Worm (Caenorhabditis elegans) whole organism, L4/young adult: ENCODE results near the gene dyf-11.

Source experiments
- W03F9.2 ChIP-seq: fragments of 150-350 bp; optimal IDR thresholded peaks from 2 replicates; lab custom pipeline; 2014; ENCODE audit warnings: missing biosample characterization, missing genetic modification characterization
- dao-5 ChIP-seq: sonication (generic microtip); optimal IDR thresholded peaks from 2 replicates; lab custom pipeline; 2016; ENCODE audit warnings: missing genotype, missing genetic modification characterization, moderate library complexity, missing compliant biosample characterization
- him-1 ChIP-seq: sonication (generic microtip); optimal IDR thresholded peaks from 2 replicates; lab custom pipeline; 2016; ENCODE audit warnings: missing genotype, missing genetic modification reagents, missing genetic modification characterization, missing compliant biosample characterization

The dyf-11 gene

DNA sequence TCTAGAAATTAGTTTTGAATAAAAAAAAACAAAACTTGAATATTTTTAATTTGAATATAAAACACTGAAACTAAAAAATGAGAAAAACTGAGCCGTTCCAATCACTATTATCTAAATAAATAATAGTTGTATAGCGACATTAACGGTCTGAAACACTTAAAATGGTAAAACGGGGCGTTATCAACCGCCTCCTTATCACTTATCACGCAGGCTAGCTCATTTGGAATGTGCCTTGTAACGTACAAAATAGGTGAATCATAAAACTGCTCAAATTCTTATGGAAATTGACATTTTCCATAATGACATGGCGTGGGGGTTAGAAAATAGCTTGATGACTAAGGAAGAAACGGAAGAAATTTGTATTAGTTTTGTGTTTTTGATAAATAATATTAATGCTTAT is 52.4 kb downstream of the dyf-11 start, which contains the start of gene ifd-2:
ifd-2 (minus strand) TSS at position 1 of the 400 bp plus-strand sequence.
- TF ChIP-seq W03F9.2 (tag; lab: Kevin White, UChicago) = no peak
- no peak for TF ChIP-seq dao-5
- TF ChIP-seq him-1 (tag; lab: Kevin White, UChicago) = no peak
